Worm (Caenorhabditis elegans) whole organism, midembryonic: ENCODE data around the gene srx-14.

Experiments used
- T22C8.4 ChIP-seq: fragments of 200-800 bp; sonication (Bioruptor generic); IDR thresholded peaks from 2 replicates; pipeline ENCODE4 v1.3.6; 2022; ENCODE audit warnings: missing genetic modification characterization, missing compliant biosample characterization
- cog-1 ChIP-seq: sonication (generic microtip); optimal IDR thresholded peaks from 2 replicates; lab custom pipeline; 2016; ENCODE audit warnings: missing genetic modification characterization, missing compliant biosample characterization
- flt-1 ChIP-seq: fragments of 200-800 bp; sonication (Bioruptor generic); IDR thresholded peaks from 2 replicates; pipeline ENCODE4 v1.3.6; 2022; ENCODE audit warnings: missing genetic modification characterization, missing compliant biosample characterization
- klf-2 ChIP-seq: fragments of 200-800 bp; sonication (Bioruptor generic); conservative IDR thresholded peaks from 2 replicates; pipeline ENCODE4 v1.3.6; 2022; ENCODE audit warnings: missing genetic modification reagents, missing genetic modification characterization, missing compliant biosample characterization
- med-1 ChIP-seq: sonication (generic microtip); optimal IDR thresholded peaks from 2 replicates; lab custom pipeline; 2017; ENCODE audit warnings: missing genetic modification characterization, mild to moderate bottlenecking, missing compliant biosample characterization, antibody characterized with exemption, missing genetic modification reagents; ENCODE audit not compliant: insufficient read depth
- ref-1 ChIP-seq: fragments of 200-800 bp; sonication (Bioruptor generic); conservative IDR thresholded peaks from 2 replicates; pipeline ENCODE4 v1.3.6; 2022; ENCODE audit warnings: missing genetic modification reagents, missing genetic modification characterization, missing compliant biosample characterization
- ztf-23 ChIP-seq: fragments of 200-800 bp; sonication (Bioruptor generic); IDR thresholded peaks from 2 replicates; pipeline ENCODE4 v1.3.6; 2022; ENCODE audit warnings: missing genetic modification reagents, missing genetic modification characterization, missing compliant biosample characterization

DNA sequence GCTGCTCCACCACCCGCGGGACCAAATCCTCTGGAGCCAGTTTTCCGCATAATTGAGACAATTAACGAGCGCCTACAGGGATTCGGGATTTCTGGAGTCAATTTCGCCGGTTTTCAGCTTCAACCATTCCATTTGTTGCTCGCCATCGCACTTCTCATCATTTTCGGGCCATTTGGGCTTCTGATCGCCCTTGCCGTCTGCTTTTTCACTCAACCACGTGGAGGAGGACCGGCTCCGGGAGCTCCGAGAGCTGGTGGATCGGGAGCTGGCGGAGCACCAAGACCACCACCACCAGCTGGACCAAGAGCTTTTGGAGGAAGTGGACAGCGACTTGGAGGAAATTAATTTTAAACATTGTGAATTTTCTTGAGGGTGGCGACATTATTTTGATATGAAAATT, 17.4 kb downstream of the srx-14 start:
- no peak for TF ChIP-seq cog-1 (tag; lab: Kevin White, UChicago)
- no peak for TF ChIP-seq med-1 (GFP tag; lab: Kevin White, UChicago)
- no peak for TF ChIP-seq flt-1
- no peak for TF ChIP-seq ref-1 (GFP tag; lab: Robert Waterston, UW)
- TF ChIP-seq ztf-23 = no peak
- TF ChIP-seq klf-2 (GFP tag; lab: Robert Waterston, UW) = no peak
- TF ChIP-seq T22C8.4 (GFP tag; lab: Robert Waterston, UW) = no peak
